Worm (Caenorhabditis elegans) whole organism, late embryonic: ENCODE measurements around the gene him-18.

Source experiments
- C08G9.2 ChIP-seq: sonication (generic microtip); optimal IDR thresholded peaks from 2 replicates; lab custom pipeline; 2016; ENCODE audit warnings: mild to moderate bottlenecking, missing genetic modification characterization, moderate library complexity, missing compliant biosample characterization
- C38D4.7 ChIP-seq: fragments of 200-800 bp; sonication (Bioruptor generic); optimal IDR thresholded peaks from 2 replicates; lab custom pipeline; 2018; ENCODE audit warnings: mild to moderate bottlenecking, missing genetic modification characterization, moderate library complexity, missing compliant biosample characterization
- F13H6.1 ChIP-seq: sonication (generic microtip); optimal IDR thresholded peaks from 2 replicates; lab custom pipeline; 2016; ENCODE audit warnings: missing genetic modification characterization, missing compliant biosample characterization
- K02D7.2 ChIP-seq: sonication (generic microtip); optimal IDR thresholded peaks from 2 replicates; lab custom pipeline; 2017; ENCODE audit warnings: mild to moderate bottlenecking, missing genetic modification characterization, missing compliant biosample characterization
- Y22D7AL.16 ChIP-seq: sonication (generic microtip); optimal IDR thresholded peaks from 2 replicates; lab custom pipeline; 2016; ENCODE audit warnings: missing genetic modification characterization, missing compliant biosample characterization
- ahr-1 ChIP-seq: sonication (generic microtip); optimal IDR thresholded peaks from 2 replicates; lab custom pipeline; 2016; ENCODE audit warnings: missing genetic modification characterization, missing compliant biosample characterization
- ceh-14 ChIP-seq: sonication (generic microtip); optimal IDR thresholded peaks from 2 replicates; lab custom pipeline; 2016; ENCODE audit warnings: missing genotype, missing genetic modification characterization, missing compliant biosample characterization
- ceh-18 ChIP-seq: sonication (generic microtip); optimal IDR thresholded peaks from 2 replicates; lab custom pipeline; 2016; ENCODE audit warnings: missing genetic modification characterization, missing compliant biosample characterization
- ceh-24 ChIP-seq: sonication (generic microtip); optimal IDR thresholded peaks from 2 replicates; lab custom pipeline; 2016; ENCODE audit warnings: mild to moderate bottlenecking, missing genetic modification characterization, missing compliant biosample characterization
- ceh-30 ChIP-seq: fragments of 150-350 bp; optimal IDR thresholded peaks from 2 replicates; lab custom pipeline; 2014; ENCODE audit warnings: missing biosample characterization, missing genetic modification characterization
- ceh-31 ChIP-seq: sonication (generic microtip); optimal IDR thresholded peaks from 2 replicates; lab custom pipeline; 2016; ENCODE audit warnings: missing genetic modification characterization, missing compliant biosample characterization
- ceh-34 ChIP-seq: sonication (generic microtip); optimal IDR thresholded peaks from 2 replicates; lab custom pipeline; 2016; ENCODE audit warnings: mild to moderate bottlenecking, missing genetic modification characterization, missing compliant biosample characterization
- ceh-45 ChIP-seq: fragments of 200-800 bp; sonication (Bioruptor generic); IDR thresholded peaks from 2 replicates; pipeline ENCODE4 v1.3.6; 2022; ENCODE audit warnings: missing genetic modification reagents, missing genetic modification characterization, missing compliant biosample characterization
- ceh-48 ChIP-seq: sonication (generic microtip); optimal IDR thresholded peaks from 2 replicates; lab custom pipeline; 2016; ENCODE audit warnings: missing genetic modification characterization, inconsistent platforms, missing compliant biosample characterization
- ceh-6 ChIP-seq: fragments of 200-800 bp; sonication (Bioruptor generic); optimal IDR thresholded peaks from 2 replicates; lab custom pipeline; 2018; ENCODE audit warnings: mild to moderate bottlenecking, missing genetic modification characterization, missing compliant biosample characterization
- che-1 ChIP-seq: sonication (generic microtip); optimal IDR thresholded peaks from 2 replicates; lab custom pipeline; 2016; ENCODE audit warnings: mild to moderate bottlenecking, missing genetic modification characterization, missing compliant biosample characterization
- dmd-4 ChIP-seq: sonication (generic microtip); optimal IDR thresholded peaks from 2 replicates; lab custom pipeline; 2016; ENCODE audit warnings: borderline replicate concordance, missing genetic modification characterization, missing compliant biosample characterization
- dve-1 ChIP-seq: sonication (generic microtip); optimal IDR thresholded peaks from 2 replicates; lab custom pipeline; 2017; ENCODE audit warnings: antibody characterized with exemption, mild to moderate bottlenecking, missing genetic modification characterization, missing compliant biosample characterization
- ets-4 ChIP-seq: sonication (generic microtip); optimal IDR thresholded peaks from 2 replicates; lab custom pipeline; 2016; ENCODE audit warnings: missing genetic modification characterization, missing compliant biosample characterization
- eyg-1 ChIP-seq: sonication (generic microtip); optimal IDR thresholded peaks from 2 replicates; lab custom pipeline; 2016; ENCODE audit warnings: missing genotype, missing genetic modification characterization, missing compliant biosample characterization
- fkh-10 ChIP-seq: fragments of 150-350 bp; optimal IDR thresholded peaks from 2 replicates; lab custom pipeline; 2014; ENCODE audit warnings: missing biosample characterization, missing genetic modification reagents, missing genetic modification characterization
- gmeb-2 ChIP-seq: sonication (generic microtip); optimal IDR thresholded peaks from 2 replicates; lab custom pipeline; 2016; ENCODE audit warnings: missing genetic modification characterization, inconsistent platforms, missing compliant biosample characterization
- hlh-15 ChIP-seq: sonication (generic microtip); optimal IDR thresholded peaks from 2 replicates; lab custom pipeline; 2016; ENCODE audit warnings: missing genetic modification characterization, missing compliant biosample characterization
- hlh-30 ChIP-seq: sonication (generic microtip); optimal IDR thresholded peaks from 2 replicates; lab custom pipeline; 2017; ENCODE audit warnings: antibody characterized with exemption, missing genetic modification characterization, missing compliant biosample characterization; ENCODE audit not compliant: insufficient read depth
- hlh-6 ChIP-seq: sonication (generic microtip); optimal IDR thresholded peaks from 2 replicates; lab custom pipeline; 2016; ENCODE audit warnings: missing genotype, missing genetic modification characterization, missing compliant biosample characterization
- hlh-8 ChIP-seq: sonication (generic microtip); optimal IDR thresholded peaks from 2 replicates; lab custom pipeline; 2016; ENCODE audit warnings: missing genotype, missing genetic modification characterization, missing compliant biosample characterization
- lin-11 ChIP-seq: fragments of 200-800 bp; sonication (Bioruptor generic); optimal IDR thresholded peaks from 2 replicates; lab custom pipeline; 2018; ENCODE audit warnings: mild to moderate bottlenecking, missing genetic modification characterization, missing compliant biosample characterization
- mec-3 ChIP-seq: sonication (generic microtip); optimal IDR thresholded peaks from 2 replicates; lab custom pipeline; 2016; ENCODE audit warnings: borderline replicate concordance, missing genetic modification characterization, missing compliant biosample characterization
- nfya-1 ChIP-seq: sonication (generic microtip); optimal IDR thresholded peaks from 2 replicates; lab custom pipeline; 2017; ENCODE audit warnings: missing genetic modification characterization, mild to moderate bottlenecking, missing compliant biosample characterization, antibody characterized with exemption, moderate library complexity
- nhr-11 ChIP-seq: fragments of 150-350 bp; optimal IDR thresholded peaks from 2 replicates; lab custom pipeline; 2014; ENCODE audit warnings: missing biosample characterization, missing genetic modification characterization
- nhr-232 ChIP-seq: sonication (generic microtip); optimal IDR thresholded peaks from 2 replicates; lab custom pipeline; 2016; ENCODE audit warnings: missing genetic modification characterization, missing compliant biosample characterization
- npax-4 ChIP-seq: sonication (generic microtip); optimal IDR thresholded peaks from 2 replicates; lab custom pipeline; 2016; ENCODE audit warnings: missing genetic modification characterization, missing compliant biosample characterization
- odd-2 ChIP-seq: sonication (generic microtip); optimal IDR thresholded peaks from 2 replicates; lab custom pipeline; 2017; ENCODE audit warnings: antibody characterized with exemption, mild to moderate bottlenecking, missing genetic modification characterization, missing compliant biosample characterization
- pag-3 ChIP-seq: sonication (generic microtip); optimal IDR thresholded peaks from 2 replicates; lab custom pipeline; 2016; ENCODE audit warnings: missing compliant biosample characterization, missing genetic modification characterization, borderline replicate concordance
- pat-9 ChIP-seq: fragments of 200-800 bp; sonication (Bioruptor generic); optimal IDR thresholded peaks from 2 replicates; lab custom pipeline; 2018; ENCODE audit warnings: mild to moderate bottlenecking, missing genetic modification characterization, moderate library complexity, missing compliant biosample characterization
- pax-1 ChIP-seq: fragments of 150-350 bp; optimal IDR thresholded peaks from 2 replicates; lab custom pipeline; 2014; ENCODE audit warnings: missing biosample characterization, missing genetic modification characterization
- pha-4 ChIP-seq: fragments of 150-350 bp; optimal IDR thresholded peaks from 2 replicates; lab custom pipeline; 2018; ENCODE audit warnings: missing biosample characterization, missing genetic modification reagents, missing genetic modification characterization
- pqm-1 ChIP-seq: sonication (generic microtip); optimal IDR thresholded peaks from 2 replicates; lab custom pipeline; 2016; ENCODE audit warnings: missing genetic modification characterization, missing compliant biosample characterization
- pros-1 ChIP-seq: fragments of 150-350 bp; optimal IDR thresholded peaks from 2 replicates; lab custom pipeline; 2014; ENCODE audit warnings: missing biosample characterization, missing genetic modification reagents, missing genetic modification characterization
- ref-2 ChIP-seq: sonication (generic microtip); optimal IDR thresholded peaks from 2 replicates; lab custom pipeline; 2016; ENCODE audit warnings: missing genetic modification characterization, missing compliant biosample characterization
- rnt-1 ChIP-seq: sonication (generic microtip); optimal IDR thresholded peaks from 2 replicates; lab custom pipeline; 2016; ENCODE audit warnings: missing genetic modification characterization, missing compliant biosample characterization
- sox-2 ChIP-seq: fragments of 200-800 bp; sonication (Bioruptor generic); IDR thresholded peaks from 2 replicates; pipeline ENCODE4 v1.3.6; 2022; ENCODE audit warnings: missing genetic modification reagents, missing genetic modification characterization, missing compliant biosample characterization
- sox-4 ChIP-seq: sonication (generic microtip); optimal IDR thresholded peaks from 2 replicates; lab custom pipeline; 2017; ENCODE audit warnings: mild to moderate bottlenecking, missing genetic modification characterization, inconsistent platforms, missing compliant biosample characterization
- syd-9 ChIP-seq: sonication (generic microtip); optimal IDR thresholded peaks from 2 replicates; lab custom pipeline; 2016; ENCODE audit warnings: mild to moderate bottlenecking, missing genetic modification characterization, moderate library complexity, missing compliant biosample characterization
- tbx-7 ChIP-seq: sonication (generic microtip); optimal IDR thresholded peaks from 2 replicates; lab custom pipeline; 2016; ENCODE audit warnings: missing genotype, missing genetic modification characterization, missing compliant biosample characterization
- ttx-3 ChIP-seq: sonication (generic microtip); optimal IDR thresholded peaks from 2 replicates; lab custom pipeline; 2016; ENCODE audit warnings: missing genetic modification reagents, missing genetic modification characterization, missing compliant biosample characterization
- unc-55 ChIP-seq: sonication (generic microtip); optimal IDR thresholded peaks from 2 replicates; lab custom pipeline; 2017; ENCODE audit warnings: missing biosample characterization, missing genetic modification reagents, missing genetic modification characterization
- zip-5 ChIP-seq: sonication (generic microtip); optimal IDR thresholded peaks from 2 replicates; lab custom pipeline; 2016; ENCODE audit warnings: missing genetic modification characterization, missing compliant biosample characterization

The him-18 gene

ce11 chrIII:4689595-4689994 is 25.4 kb downstream of the him-18 start (continued):
- TF ChIP-seq C38D4.7 (GFP tag; lab: Kevin White, UChicago) = peak; percentile 74
- TF ChIP-seq pros-1 (tag; lab: Kevin White, UChicago) = no peak
- no peak for TF ChIP-seq tbx-7 (tag; lab: Kevin White, UChicago)
- TF ChIP-seq dmd-4 (tag; lab: Kevin White, UChicago) = peak; percentile 66
- peak; percentile 65 for TF ChIP-seq npax-4 (tag; lab: Kevin White, UChicago)
- TF ChIP-seq C08G9.2 (tag; lab: Kevin White, UChicago) = peak; percentile 62
- no peak for TF ChIP-seq odd-2
- peak; percentile 63; the same call in 1 of the 2 replicates for TF ChIP-seq ceh-45 (GFP tag; lab: Robert Waterston, UW)
- peak; percentile 89 for TF ChIP-seq ceh-6 (GFP tag; lab: Kevin White, UChicago)
- TF ChIP-seq unc-55 (GFP tag; lab: Kevin White, UChicago) = no peak
- TF ChIP-seq K02D7.2 (tag; lab: Kevin White, UChicago) = peak; percentile 59
- no peak for TF ChIP-seq pag-3 (tag; lab: Kevin White, UChicago)
- peak; percentile 69 for TF ChIP-seq ahr-1 (tag; lab: Kevin White, UChicago)
- TF ChIP-seq ref-2 = peak; percentile 88
- TF ChIP-seq ttx-3 (tag; lab: Kevin White, UChicago) = peak; percentile 75
- peak; percentile 65 for TF ChIP-seq sox-2 (GFP tag; lab: Robert Waterston, UW)
- no peak for TF ChIP-seq pha-4 (tag; lab: Kevin White, UChicago)
- TF ChIP-seq eyg-1 (tag; lab: Kevin White, UChicago) = peak; percentile 29
- TF ChIP-seq ceh-18 (tag; lab: Kevin White, UChicago) = peak; percentile 35
- peak; percentile 65 for TF ChIP-seq ceh-48 (tag; lab: Kevin White, UChicago)
- TF ChIP-seq hlh-8 (tag; lab: Kevin White, UChicago) = peak; percentile 24
- peak; percentile 87 for TF ChIP-seq hlh-6
- TF ChIP-seq pqm-1 (tag; lab: Kevin White, UChicago) = peak; percentile 44
- TF ChIP-seq fkh-10 (GFP tag; lab: Kevin White, UChicago) = no peak
- TF ChIP-seq syd-9 (tag; lab: Kevin White, UChicago) = peak; percentile 80
- TF ChIP-seq ceh-14 (tag; lab: Kevin White, UChicago) = peak; percentile 45
- peak; percentile 77 for TF ChIP-seq dve-1
- TF ChIP-seq Y22D7AL.16 (tag; lab: Kevin White, UChicago) = peak; percentile 63
- peak; percentile 80 for TF ChIP-seq gmeb-2
- peak; percentile 62 for TF ChIP-seq rnt-1 (tag; lab: Kevin White, UChicago)
- no peak for TF ChIP-seq mec-3 (tag; lab: Kevin White, UChicago)
- peak; percentile 75 for TF ChIP-seq nhr-232
- TF ChIP-seq F13H6.1 (tag; lab: Kevin White, UChicago) = peak; percentile 31
- TF ChIP-seq sox-4 = peak; percentile 72
- peak; percentile 51 for TF ChIP-seq ceh-30 (tag; lab: Kevin White, UChicago)
- TF ChIP-seq ceh-31 (tag; lab: Kevin White, UChicago) = peak; percentile 30
- TF ChIP-seq ceh-24 (tag; lab: Kevin White, UChicago) = peak; percentile 25
- peak; percentile 74 for TF ChIP-seq pat-9 (tag; lab: Kevin White, UChicago)
- peak; percentile 77 for TF ChIP-seq ceh-34 (tag; lab: Kevin White, UChicago)
- TF ChIP-seq nhr-11 (tag; lab: Kevin White, UChicago) = no peak
- peak; percentile 57 for TF ChIP-seq hlh-15 (tag; lab: Kevin White, UChicago)
- peak; percentile 65 for TF ChIP-seq lin-11 (tag; lab: Kevin White, UChicago)
- TF ChIP-seq nfya-1 (tag; lab: Kevin White, UChicago) = peak; percentile 59
- TF ChIP-seq ets-4 (tag; lab: Kevin White, UChicago) = peak; percentile 68
- TF ChIP-seq hlh-30 (tag; lab: Kevin White, UChicago) = peak; percentile 69
- peak; percentile 86 for TF ChIP-seq che-1 (tag; lab: Kevin White, UChicago)
- peak; percentile 35 for TF ChIP-seq zip-5
- TF ChIP-seq pax-1 (tag; lab: Kevin White, UChicago) = no peak
- TF ChIP-seq, all 69 proteins: peak for 54
